Fruit fly (Drosophila melanogaster) whole organism, prepupa: ENCODE measurements around the gene CG3961.

ENCODE experiments used
- Eip78C ChIP-seq: fragments of 200-800 bp; sonication (Bioruptor generic); peaks from one replicate; lab custom pipeline; 2016; ENCODE audit warnings: missing biosample characterization, missing genetic modification characterization
- Gug ChIP-seq: fragments of 200-800 bp; sonication (Bioruptor generic); IDR thresholded peaks from 2 replicates; pipeline ENCODE4 v1.3.6; 2022; ENCODE audit warnings: missing biosample characterization, missing genetic modification characterization
- ss ChIP-seq, 2 experiments: fragments of 200-800 bp; sonication (Bioruptor generic); optimal IDR thresholded peaks; 2 replicates in 1 of 2; 3 replicates in 1 of 2; lab custom pipeline; 2017 to 2018; ENCODE audit warnings: mild to moderate bottlenecking in 2 of 2, missing biosample characterization in 2 of 2, missing genetic modification characterization in 2 of 2, moderate library complexity in 1 of 2

DNA sequence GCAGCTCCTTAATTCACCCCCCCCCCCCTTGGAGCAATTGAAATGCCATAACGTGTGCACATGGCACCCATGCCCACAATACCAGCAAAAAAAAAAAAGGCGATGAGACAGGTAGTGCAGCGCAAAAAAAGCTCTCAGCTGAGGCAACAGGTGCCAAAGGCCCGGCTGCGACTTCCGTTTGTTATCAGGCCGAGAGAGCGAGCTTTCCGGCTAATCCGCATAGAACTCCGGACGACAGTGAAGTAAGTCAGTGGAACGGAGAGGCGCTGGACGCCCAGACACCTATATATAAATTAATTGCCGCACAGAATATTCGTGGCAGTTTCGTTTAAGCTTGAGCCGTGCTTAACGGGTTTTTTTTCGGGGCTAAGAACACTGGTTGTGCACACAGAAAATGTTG lies 27.0 kb downstream of the CG3961 start, which contains the start of gene CG6865:
- TF ChIP-seq ss (GFP tag; optimal IDR thresholded peaks at IDR 0.05; lab: Kevin White, UChicago) = no peak
- TF ChIP-seq Eip78C (GFP tag; lab: Kevin White, UChicago) = no peak
- TF ChIP-seq Gug = no peak
